Worm (Caenorhabditis elegans) whole organism, L4/young adult: ENCODE data around the gene ZK154.5.

ENCODE experiments used
- W03F9.2 ChIP-seq: fragments of 150-350 bp; optimal IDR thresholded peaks from 2 replicates; lab custom pipeline; 2014; ENCODE audit warnings: missing biosample characterization, missing genetic modification characterization
- dao-5 ChIP-seq: sonication (generic microtip); optimal IDR thresholded peaks from 2 replicates; lab custom pipeline; 2016; ENCODE audit warnings: missing genotype, missing genetic modification characterization, moderate library complexity, missing compliant biosample characterization
- him-1 ChIP-seq: sonication (generic microtip); optimal IDR thresholded peaks from 2 replicates; lab custom pipeline; 2016; ENCODE audit warnings: missing genotype, missing genetic modification reagents, missing genetic modification characterization, missing compliant biosample characterization

The ZK154.5 gene

DNA sequence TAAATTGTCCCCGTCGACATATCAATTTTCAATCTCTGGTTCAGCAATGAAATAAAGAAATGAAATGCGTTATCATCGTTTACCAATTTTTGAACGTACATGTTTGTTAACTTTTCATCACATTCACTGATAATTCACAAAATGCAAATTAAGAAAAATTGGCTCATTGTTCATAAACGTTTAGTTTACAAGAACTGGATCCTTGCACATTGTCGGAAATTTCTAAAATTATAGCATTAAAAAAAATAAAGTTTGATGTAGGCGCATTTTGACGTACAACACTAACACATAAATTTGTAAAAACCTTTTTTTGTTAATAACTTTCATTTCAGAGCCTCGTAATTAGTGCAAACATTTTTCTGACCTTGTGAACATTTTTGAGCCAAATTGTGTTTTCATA is 11.9 kb upstream of the ZK154.5 start, which contains the start of gene gpx-7:
gpx-7 (minus strand) TSS at position 101 of the 400 bp plus-strand sequence.
- TF ChIP-seq dao-5: no peak
- no peak for TF ChIP-seq him-1 (tag; lab: Kevin White, UChicago)
- no peak for TF ChIP-seq W03F9.2 (tag; lab: Kevin White, UChicago)

DNA sequence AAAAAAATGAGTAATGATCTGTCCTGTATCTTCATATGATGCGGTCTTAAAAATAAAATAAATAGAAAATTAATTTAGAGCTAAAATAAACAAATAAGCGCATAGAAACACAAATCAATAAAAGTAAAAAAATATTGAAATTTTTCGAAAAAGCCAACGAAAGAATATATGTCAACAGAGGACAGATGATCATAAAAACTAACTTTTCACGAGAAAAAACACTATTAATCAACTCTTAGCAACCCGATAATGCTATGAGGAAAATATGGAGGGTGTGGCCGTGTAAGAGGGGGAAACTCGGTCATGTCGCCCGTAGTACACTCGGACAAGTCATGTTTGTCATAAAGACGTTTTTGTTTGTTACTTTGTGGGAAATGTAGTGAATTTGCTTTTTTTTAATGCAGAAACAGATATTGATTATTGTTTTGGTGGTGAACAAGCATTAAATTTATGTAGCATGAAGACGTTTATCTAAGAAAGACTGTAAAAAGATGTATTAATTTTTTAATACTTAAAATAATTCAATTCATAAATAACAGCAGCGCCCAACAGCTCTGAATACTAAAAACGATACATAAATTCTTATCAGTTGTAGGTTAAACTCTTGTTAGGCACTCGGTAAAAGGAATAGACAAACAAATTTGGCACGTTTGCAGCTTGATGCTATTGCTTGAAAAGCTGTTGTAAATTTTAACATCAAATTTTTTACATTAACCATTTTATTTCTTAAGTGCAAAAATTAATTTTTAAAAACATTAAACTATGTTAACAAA is 10.7 kb upstream of the ZK154.5 start, which contains the start of gene adm-4:
adm-4 (minus strand) TSS at position 51 of the 773 bp plus-strand sequence.
- TF ChIP-seq dao-5 (no peak), him-1 (tag; lab: Kevin White, UChicago) (peak; percentile 5)

DNA sequence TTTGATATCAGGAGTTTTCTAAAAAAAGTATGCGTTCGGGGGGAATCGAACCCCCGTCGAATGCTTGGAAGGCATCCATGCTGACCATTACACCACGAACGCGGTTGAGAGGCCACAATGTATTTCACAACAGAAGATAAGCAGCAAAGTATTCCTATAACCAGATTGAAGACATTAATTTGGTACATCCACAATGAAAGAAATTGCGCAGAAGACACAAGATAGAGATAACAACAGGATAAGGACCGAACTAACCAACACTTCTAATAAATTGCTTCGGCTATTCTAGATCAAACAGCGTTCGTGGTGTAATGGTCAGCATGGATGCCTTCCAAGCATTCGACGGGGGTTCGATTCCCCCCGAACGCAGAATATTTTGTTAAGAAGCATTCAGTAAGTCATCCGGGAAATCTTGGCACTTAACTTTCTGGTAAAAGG is 6.6 kb upstream of the ZK154.5 start:
- TF ChIP-seq W03F9.2 (tag; lab: Kevin White, UChicago): no peak
- TF ChIP-seq dao-5: peak; percentile 27
- TF ChIP-seq him-1 (tag; lab: Kevin White, UChicago): no peak

DNA sequence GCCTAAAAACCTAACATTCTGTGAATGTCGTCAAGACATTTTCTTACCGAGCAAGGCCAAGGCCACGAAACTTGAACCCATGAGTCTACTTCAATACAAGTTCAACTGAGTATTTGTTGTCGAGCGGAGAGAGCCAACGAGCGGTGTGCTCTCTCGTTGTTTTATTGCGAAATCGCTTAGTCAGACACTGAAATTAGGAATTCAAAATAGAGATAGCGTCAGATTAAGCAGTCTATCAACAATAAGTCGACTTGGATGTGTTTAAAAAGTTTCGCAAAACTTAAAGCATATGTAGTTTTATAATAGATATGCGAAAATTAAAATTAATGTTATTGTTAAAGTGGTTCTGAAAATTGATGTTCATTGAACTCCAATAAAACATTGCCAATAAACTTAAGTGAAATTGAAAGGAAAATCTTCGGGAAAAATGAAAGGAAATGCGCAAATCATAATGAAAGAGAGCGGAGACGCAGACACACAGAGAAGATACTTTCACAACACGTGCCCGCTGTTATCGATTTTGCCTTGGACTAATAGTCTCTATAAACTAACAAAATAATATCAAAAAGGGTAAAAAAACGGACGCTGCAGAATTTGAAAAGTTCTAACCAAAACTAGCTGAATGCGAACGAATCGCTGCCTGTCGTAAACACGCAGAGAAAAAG is 5.8 kb upstream of the ZK154.5 start, which contains the start of gene ZK154.6:
ZK154.6 (minus strand) TSS at position 187 of the 665 bp plus-strand sequence.
- TF ChIP-seq dao-5 (no peak), W03F9.2 (tag; lab: Kevin White, UChicago) (no peak), him-1 (tag; lab: Kevin White, UChicago) (no peak)

DNA sequence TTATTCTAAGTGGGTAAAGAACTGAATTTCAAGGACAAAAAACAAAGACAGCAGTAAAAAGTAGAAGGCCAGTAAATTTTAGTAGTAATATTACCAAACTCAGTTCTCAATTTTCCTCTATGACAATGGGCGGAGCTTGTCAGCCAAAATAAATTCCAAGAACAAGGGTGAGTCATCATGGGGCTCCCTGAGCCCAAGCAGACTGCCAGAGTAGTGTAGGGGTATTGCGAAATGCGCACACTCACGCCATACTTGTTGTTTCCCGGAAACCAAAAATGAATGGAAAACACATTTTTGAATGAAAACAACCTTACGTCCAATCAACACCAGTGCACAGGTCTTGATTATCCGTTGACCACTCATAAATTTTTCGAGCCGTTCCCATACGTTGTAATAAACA is 4.1 kb upstream of the ZK154.5 start:
- TF ChIP-seq him-1 (tag; lab: Kevin White, UChicago): peak; percentile 16
- TF ChIP-seq dao-5: no peak

DNA sequence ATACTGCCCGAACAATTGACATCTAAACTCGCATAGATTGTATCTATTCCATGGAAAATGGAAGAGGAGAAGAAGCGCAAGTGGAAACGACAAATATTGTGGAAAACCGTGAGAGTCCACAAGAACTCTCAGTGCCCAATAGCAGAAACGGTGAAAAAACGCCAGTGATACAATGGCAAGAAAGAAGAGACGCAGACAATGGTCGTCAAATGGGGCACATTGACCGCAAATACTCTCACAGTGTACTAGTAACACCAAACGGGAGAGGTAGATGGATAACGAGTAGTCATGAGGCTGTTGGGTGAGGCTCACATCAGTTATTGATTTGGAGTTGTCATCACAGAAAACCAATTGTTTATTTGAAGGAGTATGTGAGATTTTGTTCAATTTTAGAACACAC is 5.3 kb downstream of the ZK154.5 start, which contains the start of gene ZK154.4:
ZK154.4 (minus strand) TSS at position 27 of the 400 bp plus-strand sequence.
- TF ChIP-seq W03F9.2 (tag; lab: Kevin White, UChicago): no peak
- no peak for TF ChIP-seq dao-5
- TF ChIP-seq him-1 (tag; lab: Kevin White, UChicago): peak; percentile 17

DNA sequence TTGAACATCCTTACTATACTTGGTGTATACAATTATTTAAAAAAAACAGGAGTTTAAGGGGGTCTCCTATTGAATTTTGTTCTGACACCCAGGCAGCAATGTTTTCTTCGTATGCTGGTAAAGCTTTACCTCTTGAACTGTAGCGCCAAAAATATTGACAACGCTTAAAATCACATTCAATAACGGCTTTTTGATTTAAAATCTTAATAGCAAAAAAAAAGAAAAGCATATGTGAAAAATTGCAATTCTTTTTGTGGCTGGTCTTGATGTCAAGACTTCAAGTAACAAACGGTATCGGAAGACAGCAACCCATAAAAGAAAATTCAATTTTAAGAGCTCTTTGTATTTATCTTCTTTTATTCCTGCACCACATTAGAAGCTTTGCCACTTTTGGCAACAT is 5.9 kb downstream of the ZK154.5 start:
- no peak for TF ChIP-seq dao-5
- TF ChIP-seq W03F9.2 (tag; lab: Kevin White, UChicago): no peak
- TF ChIP-seq him-1 (tag; lab: Kevin White, UChicago): no peak

DNA sequence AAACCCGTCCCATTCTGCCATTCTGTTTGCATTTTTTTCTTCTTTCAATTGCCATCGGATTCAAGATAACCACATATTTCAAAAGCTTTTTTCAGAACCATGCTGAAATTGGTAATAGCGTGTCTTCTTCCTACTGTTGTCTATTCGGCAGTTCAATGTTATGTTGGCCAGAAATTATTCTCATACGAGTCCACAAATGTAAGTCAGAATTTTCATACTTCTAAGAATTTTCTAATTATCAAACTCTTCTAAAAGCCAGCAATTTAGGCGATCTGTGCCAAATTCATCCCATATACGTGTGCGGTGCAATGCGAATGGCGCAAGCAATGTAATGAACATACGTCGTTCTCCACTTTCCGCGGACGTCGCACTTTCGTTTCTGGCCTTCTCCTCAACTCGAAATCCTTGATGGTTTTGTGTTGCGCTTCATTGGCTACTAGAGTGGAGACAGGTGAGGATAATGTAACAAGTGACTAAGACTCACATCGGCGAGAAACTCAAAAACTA is 8.2 kb downstream of the ZK154.5 start, which contains the start of gene ZK154.1:
ZK154.1 (plus strand) TSS at position 51 of the 507 bp plus-strand sequence.
- TF ChIP-seq him-1 (tag; lab: Kevin White, UChicago) (no peak), dao-5 (no peak), W03F9.2 (tag; lab: Kevin White, UChicago) (no peak)

DNA sequence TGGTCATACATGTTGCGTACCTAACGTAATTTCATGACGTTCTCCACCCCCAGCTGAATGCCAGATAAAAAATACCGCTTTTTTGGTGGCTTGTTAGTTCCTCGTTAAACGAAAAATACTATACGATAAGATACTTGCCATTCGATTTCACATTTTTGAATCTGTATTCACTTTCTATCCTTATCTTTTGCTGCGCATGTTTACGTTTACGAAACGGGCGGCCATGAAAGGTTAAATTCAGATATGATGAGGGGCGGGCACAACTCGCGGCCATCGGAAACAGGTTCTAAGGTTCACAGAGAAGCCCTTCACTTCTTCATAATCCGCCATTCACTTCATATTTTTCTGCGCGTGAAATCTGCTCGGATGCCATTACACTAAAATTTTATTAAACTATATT is 8.9 kb downstream of the ZK154.5 start:
- no peak for TF ChIP-seq dao-5
- no peak for TF ChIP-seq him-1 (tag; lab: Kevin White, UChicago)
- no peak for TF ChIP-seq W03F9.2 (tag; lab: Kevin White, UChicago)

DNA sequence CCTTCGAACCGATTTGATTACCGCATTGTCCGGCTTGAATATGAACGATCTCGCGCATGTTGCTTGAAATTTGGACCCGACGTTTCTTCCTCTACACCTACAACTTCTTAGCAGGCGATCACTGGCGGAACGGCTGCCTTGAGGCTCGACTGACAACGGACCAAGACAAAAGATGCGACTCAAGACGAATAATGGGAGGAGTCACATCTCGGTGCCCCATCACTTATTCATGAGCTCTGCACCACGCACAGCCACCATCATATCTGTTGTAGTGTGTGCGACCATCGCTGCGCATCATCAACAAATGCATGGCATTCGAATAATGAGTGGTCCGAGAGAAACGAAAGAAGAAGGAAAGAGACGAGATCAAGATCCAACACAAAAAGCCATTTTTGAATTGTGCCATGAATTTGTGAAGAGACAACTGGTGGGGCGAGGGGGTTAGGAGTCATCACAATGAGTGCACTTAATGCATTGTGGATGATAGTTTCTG is 11.2 kb downstream of the ZK154.5 start, which contains the start of gene mec-7:
mec-7 (minus strand) TSS at position 181 of the 493 bp plus-strand sequence.
- TF ChIP-seq him-1 (tag; lab: Kevin White, UChicago) (no peak), W03F9.2 (tag; lab: Kevin White, UChicago) (no peak), dao-5 (no peak)

DNA sequence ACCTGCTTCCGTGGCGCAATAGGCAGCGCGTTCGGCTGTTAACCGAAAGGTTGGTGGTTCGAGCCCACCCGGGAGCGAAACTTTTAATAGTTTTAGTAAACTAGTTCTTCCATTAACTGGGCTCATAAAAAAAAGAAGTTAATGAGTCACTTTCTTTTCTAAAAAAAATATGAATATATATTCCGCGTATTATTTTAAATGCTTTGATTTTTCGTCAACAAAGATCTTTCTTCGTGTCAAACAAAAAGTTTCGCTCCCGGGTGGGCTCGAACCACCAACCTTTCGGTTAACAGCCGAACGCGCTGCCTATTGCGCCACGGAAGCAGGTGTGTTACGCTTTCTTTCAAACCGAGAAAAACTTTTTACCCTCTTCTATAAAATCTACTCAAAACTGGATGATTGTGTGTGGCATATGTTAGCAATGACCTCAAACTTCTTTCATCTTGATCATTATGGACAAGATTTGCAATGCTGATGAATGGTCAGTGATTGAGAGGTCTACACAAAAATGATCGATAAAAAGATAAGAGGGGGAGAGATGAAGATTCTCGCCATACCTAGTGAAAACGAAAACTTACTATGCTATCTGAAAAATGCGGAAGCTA is 13.9 kb downstream of the ZK154.5 start:
- no peak for TF ChIP-seq him-1 (tag; lab: Kevin White, UChicago)
- TF ChIP-seq dao-5: peak; percentile 40
- no peak for TF ChIP-seq W03F9.2 (tag; lab: Kevin White, UChicago)

DNA sequence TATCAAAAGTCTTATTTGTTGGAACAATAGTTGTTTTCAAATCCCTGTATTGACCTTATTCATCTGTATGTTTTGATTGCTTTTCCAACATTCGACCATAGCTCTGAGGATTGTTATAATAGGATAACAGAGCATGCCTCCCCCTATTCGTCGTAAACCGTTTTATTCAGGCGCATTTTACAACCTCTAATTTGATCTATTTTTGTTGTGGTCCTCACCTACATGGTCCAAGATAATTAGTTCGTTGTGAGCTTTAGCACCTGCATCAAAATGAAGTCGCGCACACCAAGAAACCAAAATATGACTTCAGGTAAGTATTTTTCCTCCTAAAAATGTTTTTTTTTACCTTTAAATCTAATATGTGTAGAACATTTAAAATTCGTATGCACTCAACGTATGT is 35.0 kb downstream of the ZK154.5 start, which contains the start of gene deg-1:
deg-1 (plus strand) TSS at position 301 of the 400 bp plus-strand sequence.
- no peak for TF ChIP-seq dao-5
- no peak for TF ChIP-seq W03F9.2 (tag; lab: Kevin White, UChicago)
- no peak for TF ChIP-seq him-1 (tag; lab: Kevin White, UChicago)

DNA sequence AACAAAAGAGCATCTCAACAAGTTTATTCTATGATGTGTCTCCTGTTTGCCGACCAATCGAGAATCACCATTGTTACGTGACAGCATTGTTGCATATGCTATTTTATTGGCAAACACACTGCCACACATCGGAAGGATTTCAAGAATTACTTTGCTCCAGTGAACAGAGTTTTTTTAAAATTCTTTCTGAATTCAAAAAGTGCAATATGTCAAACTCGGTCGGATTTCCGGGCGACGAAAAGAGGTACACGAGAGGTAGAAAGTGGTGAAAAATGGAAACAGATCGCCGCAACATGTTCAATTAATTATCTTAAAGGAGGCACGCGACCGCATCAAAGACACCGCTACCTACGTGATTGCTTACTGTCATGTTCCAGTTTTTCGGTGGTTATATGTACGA is 37.7 kb downstream of the ZK154.5 start:
- TF ChIP-seq dao-5 (no peak), him-1 (tag; lab: Kevin White, UChicago) (no peak), W03F9.2 (tag; lab: Kevin White, UChicago) (no peak)
